Fruit fly (Drosophila melanogaster) whole organism, pupa: ENCODE data around the gene CG31668.

Experiments
- CG10348 ChIP-seq: fragments of 200-800 bp; sonication (Bioruptor generic); IDR thresholded peaks from 2 replicates; pipeline ENCODE4 v1.3.6; 2022; ENCODE audit warnings: missing biosample characterization, missing genetic modification characterization
- CG12605 ChIP-seq: fragments of 200-800 bp; sonication (Bioruptor generic); IDR thresholded peaks from 2 replicates; pipeline ENCODE4 v1.3.6; 2022; ENCODE audit warnings: missing biosample characterization, missing genetic modification characterization
- CG13204 ChIP-seq: fragments of 200-800 bp; sonication (Bioruptor generic); optimal IDR thresholded peaks from 2 replicates; lab custom pipeline; 2018; ENCODE audit warnings: missing biosample characterization, mild to moderate bottlenecking, missing genetic modification characterization, moderate library complexity
- CG14655 ChIP-seq: fragments of 200-800 bp; sonication (Bioruptor generic); optimal IDR thresholded peaks from 3 replicates; lab custom pipeline; 2017; ENCODE audit warnings: mild to moderate bottlenecking, missing biosample characterization, missing genetic modification reagents, missing genetic modification characterization
- CG15710 ChIP-seq: fragments of 200-800 bp; sonication (Bioruptor generic); optimal IDR thresholded peaks from 2 replicates; lab custom pipeline; 2018; ENCODE audit warnings: missing biosample characterization, mild to moderate bottlenecking, missing genetic modification characterization, moderate library complexity
- CG17806 ChIP-seq: fragments of 200-800 bp; sonication (Bioruptor generic); optimal IDR thresholded peaks from 2 replicates; lab custom pipeline; 2018; ENCODE audit warnings: missing biosample characterization, mild to moderate bottlenecking, missing genetic modification characterization, moderate library complexity
- CG32121 ChIP-seq: fragments of 200-800 bp; sonication (Bioruptor generic); IDR thresholded peaks from 2 replicates; pipeline ENCODE4 v1.3.6; 2022; ENCODE audit warnings: missing biosample characterization, missing genetic modification characterization
- CG34367 ChIP-seq: fragments of 200-800 bp; sonication (Bioruptor generic); optimal IDR thresholded peaks from 2 replicates; lab custom pipeline; 2018; ENCODE audit warnings: missing biosample characterization, mild to moderate bottlenecking, missing genetic modification characterization
- CG4496 ChIP-seq: fragments of 200-800 bp; sonication (Bioruptor generic); IDR thresholded peaks from 3 replicates; pipeline ENCODE4 v1.3.6; 2022; ENCODE audit warnings: missing biosample characterization, missing genetic modification characterization
- CG8159 ChIP-seq: fragments of 200-800 bp; sonication (Bioruptor generic); optimal IDR thresholded peaks from 3 replicates; lab custom pipeline; 2018; ENCODE audit warnings: missing biosample characterization, mild to moderate bottlenecking, missing genetic modification characterization, moderate library complexity
- CG8301 ChIP-seq: fragments of 200-800 bp; sonication (Bioruptor generic); optimal IDR thresholded peaks from 2 replicates; lab custom pipeline; 2018; ENCODE audit warnings: missing biosample characterization, mild to moderate bottlenecking, missing genetic modification characterization
- CG9948 ChIP-seq: fragments of 200-800 bp; sonication (Bioruptor generic); optimal IDR thresholded peaks from 2 replicates; lab custom pipeline; 2018; ENCODE audit warnings: missing biosample characterization, mild to moderate bottlenecking, missing genetic modification characterization, moderate library complexity
- D1 ChIP-seq: fragments of 200-800 bp; sonication (Bioruptor generic); optimal IDR thresholded peaks from 2 replicates; lab custom pipeline; 2018; ENCODE audit warnings: missing biosample characterization, mild to moderate bottlenecking, missing genetic modification characterization, moderate library complexity
- EcR ChIP-seq: fragments of 200-800 bp; sonication (Bioruptor generic); optimal IDR thresholded peaks from 3 replicates; lab custom pipeline; 2019; ENCODE audit warnings: missing biosample characterization, missing genetic modification characterization, mild to moderate bottlenecking, moderate library complexity, missing genetic modification reagents
- Ets98B ChIP-seq: fragments of 200-800 bp; sonication (Bioruptor generic); IDR thresholded peaks from 2 replicates; pipeline ENCODE4 v1.3.6; 2022; ENCODE audit warnings: missing biosample characterization, missing genetic modification characterization
- Pif1A ChIP-seq: fragments of 200-800 bp; sonication (Bioruptor generic); optimal IDR thresholded peaks from 3 replicates; lab custom pipeline; 2016; ENCODE audit warnings: missing biosample characterization, missing genetic modification characterization
- Pif1B ChIP-seq: fragments of 200-800 bp; sonication (Bioruptor generic); optimal IDR thresholded peaks from 3 replicates; lab custom pipeline; 2016; ENCODE audit warnings: missing biosample characterization, missing genetic modification characterization
- Snoo ChIP-seq: fragments of 200-800 bp; sonication (Bioruptor generic); optimal IDR thresholded peaks from 3 replicates; lab custom pipeline; 2017; ENCODE audit warnings: missing biosample characterization, mild to moderate bottlenecking, missing genetic modification characterization, inconsistent platforms
- fd96Ca ChIP-seq: fragments of 200-800 bp; sonication (Bioruptor generic); IDR thresholded peaks from 3 replicates; pipeline ENCODE4 v1.3.6; 2022; ENCODE audit warnings: missing biosample characterization, missing genetic modification characterization
- gl ChIP-seq: fragments of 200-800 bp; sonication (Bioruptor generic); optimal IDR thresholded peaks from 2 replicates; lab custom pipeline; 2018; ENCODE audit warnings: missing biosample characterization, mild to moderate bottlenecking, missing genetic modification characterization
- rn ChIP-seq: fragments of 200-800 bp; sonication (Bioruptor generic); IDR thresholded peaks from 2 replicates; pipeline ENCODE4 v1.3.6; 2022; ENCODE audit warnings: missing biosample characterization, missing genetic modification characterization

Gene CG31668

DNA sequence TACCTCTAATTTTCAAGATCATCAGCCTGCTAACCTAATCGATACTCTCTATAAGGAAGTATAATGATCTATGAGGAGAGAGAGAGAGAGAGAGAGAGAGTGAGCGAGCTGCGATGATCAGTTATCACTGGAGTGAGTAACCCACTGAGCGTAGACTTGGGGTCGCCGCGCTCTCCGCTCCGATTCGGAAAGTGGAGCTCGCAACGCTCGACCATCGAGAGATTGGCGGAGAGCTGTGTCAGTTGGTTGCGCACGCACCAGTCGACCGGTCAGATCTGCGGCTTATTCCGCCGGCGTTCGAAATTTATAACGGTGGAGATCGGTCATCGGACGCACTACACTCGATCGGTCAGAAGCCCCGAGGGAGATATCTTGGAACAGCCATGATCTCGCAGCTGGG is 36.2 kb upstream of the CG31668 start, which contains the start of gene CG4267:
CG4267 (plus strand) TSS at position 240 of the 400 bp plus-strand sequence.
- TF ChIP-seq fd96Ca (GFP tag; lab: Robert Waterston, UW): peak; percentile 52; the same call in 1 of the 3 replicates
- TF ChIP-seq EcR (GFP tag; lab: Kevin White, UChicago): peak; percentile 74
- TF ChIP-seq CG10348 (GFP tag; lab: Robert Waterston, UW): 0 out of 2 replicates have a peak, but pooled peaks have one; percentile 23
- TF ChIP-seq Ets98B (GFP tag; lab: Robert Waterston, UW): peak; percentile 20; the same call in 1 of the 2 replicates
- TF ChIP-seq CG32121: 0 out of 2 replicates have a peak, but pooled peaks have one; percentile 12
- no peak for TF ChIP-seq Pif1A
- peak; percentile 67 for TF ChIP-seq CG4496 (GFP tag; lab: Robert Waterston, UW)
- no peak for TF ChIP-seq CG12605 (GFP tag; lab: Robert Waterston, UW)

dm6 chr2L:2240493-2240892 is 34.5 kb upstream of the CG31668 start, which contains the start of gene Tengl1:
Tengl1 (minus strand) TSS chr2L:2240593.
- TF ChIP-seq CG14655 (no peak), CG8301 (tag; lab: Kevin White, UChicago) (no peak), CG32121 (no peak), gl (tag; lab: Kevin White, UChicago) (no peak), CG9948 (tag; lab: Kevin White, UChicago) (no peak), CG34367 (no peak), Pif1A (no peak), D1 (no peak), CG15710 (tag; lab: Kevin White, UChicago) (no peak), Pif1B (GFP tag; lab: Kevin White, UChicago) (no peak), CG4496 (GFP tag; lab: Robert Waterston, UW) (no peak), CG17806 (tag; lab: Kevin White, UChicago) (no peak)

DNA sequence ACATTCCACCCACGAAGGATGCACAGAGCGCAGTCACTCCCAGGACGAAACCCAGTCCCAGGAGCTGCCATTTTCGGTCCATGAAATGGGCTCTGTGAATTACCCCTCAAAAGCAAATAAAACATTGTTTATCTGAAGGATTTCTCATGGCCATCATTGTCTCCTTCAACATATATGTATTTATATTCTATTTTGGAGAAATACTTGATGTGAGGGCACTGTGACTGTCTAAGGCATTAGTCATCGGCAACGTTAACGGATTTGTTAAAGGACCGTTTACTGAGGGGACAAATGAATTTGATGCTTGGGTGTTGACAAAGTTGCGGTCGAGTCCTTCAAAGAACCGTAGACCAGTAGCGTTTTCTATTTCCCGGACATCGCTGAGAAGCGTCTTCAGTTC is 33.3 kb upstream of the CG31668 start, which contains the start of gene Tengl2:
Tengl2 (minus strand) TSS at position 101 of the 400 bp plus-strand sequence.
- no peak for TF ChIP-seq Pif1B (GFP tag; lab: Kevin White, UChicago)
- no peak for TF ChIP-seq CG8301 (tag; lab: Kevin White, UChicago)
- no peak for TF ChIP-seq D1
- no peak for TF ChIP-seq CG8159 (tag; lab: Kevin White, UChicago)
- no peak for TF ChIP-seq Snoo
- TF ChIP-seq Ets98B (GFP tag; lab: Robert Waterston, UW): no peak
- no peak for TF ChIP-seq CG17806 (tag; lab: Kevin White, UChicago)
- no peak for TF ChIP-seq gl (tag; lab: Kevin White, UChicago)
- TF ChIP-seq CG9948 (tag; lab: Kevin White, UChicago): no peak
- no peak for TF ChIP-seq CG13204 (GFP tag; lab: Kevin White, UChicago)
- TF ChIP-seq CG4496 (GFP tag; lab: Robert Waterston, UW): no peak
- no peak for TF ChIP-seq rn (GFP tag; lab: Robert Waterston, UW)

DNA sequence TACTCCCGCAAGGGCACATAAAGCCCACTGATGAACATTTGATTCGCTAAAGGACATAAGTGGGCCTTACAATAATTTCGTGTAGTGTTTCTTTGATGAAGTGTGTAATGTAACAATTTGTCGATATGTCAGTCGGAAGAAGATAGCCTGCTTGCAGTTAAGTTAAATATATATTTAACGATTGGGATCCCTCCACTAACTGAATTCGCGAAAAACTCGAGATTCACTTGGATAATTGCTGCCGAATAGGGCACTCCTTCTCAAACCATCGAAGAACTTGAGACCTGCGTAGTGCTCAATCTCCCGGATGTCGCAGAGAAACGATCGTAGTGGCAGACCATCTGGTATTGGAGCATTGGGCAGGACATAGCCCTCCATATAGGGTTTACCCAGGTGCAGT is 32.2 kb upstream of the CG31668 start, which contains the start of gene Tengl3:
Tengl3 (minus strand) TSS at position 101 of the 400 bp plus-strand sequence.
- TF ChIP-seq CG12605 (GFP tag; lab: Robert Waterston, UW): no peak
- TF ChIP-seq CG17806 (tag; lab: Kevin White, UChicago): no peak
- no peak for TF ChIP-seq CG13204 (GFP tag; lab: Kevin White, UChicago)
- no peak for TF ChIP-seq Pif1A
- TF ChIP-seq EcR (GFP tag; lab: Kevin White, UChicago): no peak
- TF ChIP-seq CG4496 (GFP tag; lab: Robert Waterston, UW): no peak
- TF ChIP-seq CG32121: no peak

DNA sequence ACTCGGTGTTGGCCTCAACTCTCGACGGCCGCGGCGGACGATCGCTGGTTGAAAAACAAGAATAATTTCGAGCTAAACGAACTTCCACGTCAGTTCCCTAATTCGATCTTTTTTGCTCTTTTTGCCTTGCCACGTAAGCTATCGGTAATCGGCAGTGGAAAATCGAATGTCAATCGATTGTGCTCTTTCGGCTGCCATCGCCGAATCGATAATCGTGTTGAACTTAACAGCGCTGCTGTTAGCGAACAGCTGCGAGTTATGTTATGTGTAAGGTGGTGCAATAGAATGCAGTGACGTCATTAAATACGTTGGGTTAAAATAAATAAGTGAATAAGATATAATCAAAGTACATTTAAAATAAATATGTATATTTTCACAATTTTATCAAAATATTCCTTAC is 30.8 kb upstream of the CG31668 start, which contains the start of gene Sec24CD:
Sec24CD (minus strand) TSS at position 123 of the 400 bp plus-strand sequence.
- TF ChIP-seq EcR (GFP tag; lab: Kevin White, UChicago) (peak; percentile 36), CG8159 (tag; lab: Kevin White, UChicago) (no peak)

DNA sequence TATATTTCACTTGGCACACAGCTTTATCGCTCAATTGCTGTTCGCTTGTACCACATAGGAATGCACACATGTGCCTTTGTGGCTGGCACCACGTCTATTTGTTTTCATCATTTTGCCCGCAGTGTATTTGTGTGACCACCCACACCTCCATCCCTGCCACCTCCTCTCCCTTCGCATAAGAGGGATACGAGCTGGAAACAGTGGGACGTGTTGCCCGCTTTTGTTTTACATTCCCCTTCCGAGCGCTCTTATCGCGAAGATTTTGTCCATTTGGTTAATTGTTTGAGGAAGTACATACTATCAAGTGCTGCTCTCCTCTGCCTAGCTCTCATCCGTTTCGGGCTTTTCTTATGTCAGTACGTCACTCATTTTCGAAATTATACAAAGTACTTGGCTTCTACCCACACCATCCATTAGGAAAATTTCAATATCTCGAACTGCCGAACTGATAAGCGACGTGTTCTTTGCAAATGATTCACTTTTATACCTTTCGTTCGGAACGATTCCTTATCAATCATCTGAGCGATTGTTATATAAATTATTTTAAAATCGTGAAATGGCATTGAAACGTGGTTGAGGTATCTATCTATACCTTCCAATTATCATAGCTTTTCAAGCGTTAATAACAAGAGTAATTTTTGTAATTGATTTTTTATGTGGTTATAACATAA is 22.3 kb upstream of the CG31668 start:
- no peak for TF ChIP-seq CG8301 (tag; lab: Kevin White, UChicago)
- no peak for TF ChIP-seq rn (GFP tag; lab: Robert Waterston, UW)
- TF ChIP-seq fd96Ca (GFP tag; lab: Robert Waterston, UW): 0 out of 3 replicates have a peak, but pooled peaks have one; percentile 33
- peak; percentile 42 for TF ChIP-seq Ets98B (GFP tag; lab: Robert Waterston, UW)
- TF ChIP-seq CG17806 (tag; lab: Kevin White, UChicago): no peak
- no peak for TF ChIP-seq D1

DNA sequence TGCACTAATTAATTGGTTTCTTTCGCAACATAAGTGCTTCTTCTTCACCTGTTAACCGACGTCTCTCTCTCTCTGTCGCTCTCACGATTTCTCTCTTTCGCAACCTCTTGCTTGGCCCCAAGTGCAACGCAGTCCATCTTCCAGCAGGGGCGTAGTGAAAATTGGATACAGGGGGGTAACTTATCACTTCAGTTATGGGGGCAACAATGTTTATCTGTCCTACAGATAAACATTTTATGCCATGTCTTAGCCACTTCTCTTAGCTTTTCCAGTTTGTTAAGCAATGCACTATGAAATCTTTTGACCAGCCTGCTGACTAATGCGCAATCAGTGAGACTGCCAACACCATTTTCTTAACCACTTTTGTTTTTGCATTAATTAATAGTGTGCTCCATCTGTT is 21.4 kb upstream of the CG31668 start:
- peak; percentile 82 for TF ChIP-seq CG32121
- TF ChIP-seq CG34367: peak; percentile 60
- peak; percentile 68 for TF ChIP-seq CG15710 (tag; lab: Kevin White, UChicago)
- TF ChIP-seq Snoo: peak; percentile 74
- TF ChIP-seq CG13204 (GFP tag; lab: Kevin White, UChicago): no peak
- peak; percentile 87 for TF ChIP-seq CG4496 (GFP tag; lab: Robert Waterston, UW)
- peak; percentile 54; the same call in 1 of the 2 replicates for TF ChIP-seq CG10348 (GFP tag; lab: Robert Waterston, UW)
- TF ChIP-seq Pif1A: peak; percentile 85
- TF ChIP-seq CG17806 (tag; lab: Kevin White, UChicago): peak; percentile 72
- peak; percentile 69 for TF ChIP-seq CG8301 (tag; lab: Kevin White, UChicago)
- TF ChIP-seq EcR (GFP tag; lab: Kevin White, UChicago): no peak
- TF ChIP-seq CG14655: peak; percentile 76
- peak; percentile 62 for TF ChIP-seq CG8159 (tag; lab: Kevin White, UChicago)
- peak; percentile 86 for TF ChIP-seq fd96Ca (GFP tag; lab: Robert Waterston, UW)
- TF ChIP-seq CG12605 (GFP tag; lab: Robert Waterston, UW): peak; percentile 84
- TF ChIP-seq D1: no peak
- peak; percentile 76 for TF ChIP-seq Pif1B (GFP tag; lab: Kevin White, UChicago)
- no peak for TF ChIP-seq gl (tag; lab: Kevin White, UChicago)
- TF ChIP-seq rn (GFP tag; lab: Robert Waterston, UW): no peak
- peak; percentile 59 for TF ChIP-seq CG9948 (tag; lab: Kevin White, UChicago)
- TF ChIP-seq Ets98B (GFP tag; lab: Robert Waterston, UW): peak; percentile 83
